Fruit fly (Drosophila melanogaster): ENCODE data around the gene ppk19.

Gene ppk19

DNA sequence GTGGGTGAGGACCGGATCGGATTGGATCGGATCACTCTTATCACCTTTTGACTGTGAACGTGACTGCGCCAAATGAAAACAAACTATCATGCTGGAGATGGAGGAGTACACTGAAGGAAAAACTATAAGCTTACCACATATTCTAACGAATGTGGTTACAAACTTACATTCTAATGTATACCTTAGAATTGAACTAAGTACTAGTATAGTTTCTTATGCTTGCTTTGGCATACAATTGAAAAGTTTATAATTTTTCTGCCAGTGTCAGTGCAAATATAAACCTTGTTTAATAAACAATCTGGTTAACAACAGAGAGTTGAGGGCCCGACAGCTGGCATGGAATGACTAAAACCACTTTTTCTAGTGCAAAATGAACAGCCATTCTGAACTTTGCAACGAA is 45.3 kb downstream of the ppk19 start (continued):
- TF ChIP-seq net (GFP tag; optimal IDR thresholded peaks at IDR 0.05), result no peak

DNA sequence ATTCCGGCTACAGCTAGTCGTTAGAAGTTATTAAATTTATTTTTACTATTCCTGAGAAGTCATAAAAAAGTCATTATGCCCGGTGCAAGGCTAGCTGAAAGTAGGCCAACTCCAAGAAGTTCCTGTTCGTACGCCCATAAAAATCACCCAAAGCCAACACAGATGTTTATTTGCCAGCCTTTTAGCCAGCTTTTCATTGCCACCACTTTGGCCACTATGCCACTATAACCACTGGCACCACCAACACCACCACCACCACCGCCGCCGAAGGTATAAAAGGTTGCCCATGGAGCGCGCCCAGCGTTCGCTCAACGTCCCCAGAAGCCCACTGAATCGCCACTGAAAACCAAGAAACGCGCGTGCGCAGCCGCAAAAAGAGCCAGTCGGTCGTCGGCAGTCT is 46.1 kb downstream of the ppk19 start, which contains the start of gene CG15506:
Gene CG15506 (plus strand): TSS at position 301 of the 400 bp plus-strand sequence.
- TF ChIP-seq CG11902 (GFP tag; optimal IDR thresholded peaks at IDR 0.05) (no peak), CG15336 (GFP tag; IDR thresholded peaks at IDR 0.05) (0 out of 2 replicates have a peak, but pooled peaks have one; percentile 7), CG8119 (GFP tag; IDR thresholded peaks at IDR 0.05) (0 out of 3 replicates have a peak, but pooled peaks have one; percentile 25), CG34406 (GFP tag; optimal IDR thresholded peaks at IDR 0.05) (no peak), fd59A (GFP tag; optimal IDR thresholded peaks at IDR 0.05) (no peak), ss (GFP tag; optimal IDR thresholded peaks at IDR 0.05) (peak in 1 of 2 experiments; percentile 33), lz (GFP tag; optimal IDR thresholded peaks at IDR 0.05) (no peak), Ets96B (tag; optimal IDR thresholded peaks at IDR 0.05) (no peak), Eip78C (GFP tag) (no peak), Hr4 (GFP tag; optimal IDR thresholded peaks at IDR 0.05) (no peak), CG16779 (tag; optimal IDR thresholded peaks at IDR 0.05) (no peak), CG8319 (GFP tag; optimal IDR thresholded peaks at IDR 0.05) (no peak), CG6163 (GFP tag; IDR thresholded peaks at IDR 0.05) (0 out of 3 replicates have a peak, but pooled peaks have one; percentile 11), eg (GFP tag; IDR thresholded peaks at IDR 0.05) (0 out of 3 replicates have a peak, but pooled peaks have one; percentile 36), topi (GFP tag; optimal IDR thresholded peaks at IDR 0.05) (no peak), CG11762 (GFP tag; optimal IDR thresholded peaks at IDR 0.05; ENCODE audit: insufficient read depth) (no peak), Sox15 (GFP tag; optimal IDR thresholded peaks at IDR 0.05) (no peak), CG32006 (GFP tag; optimal IDR thresholded peaks at IDR 0.05) (no peak)

DNA sequence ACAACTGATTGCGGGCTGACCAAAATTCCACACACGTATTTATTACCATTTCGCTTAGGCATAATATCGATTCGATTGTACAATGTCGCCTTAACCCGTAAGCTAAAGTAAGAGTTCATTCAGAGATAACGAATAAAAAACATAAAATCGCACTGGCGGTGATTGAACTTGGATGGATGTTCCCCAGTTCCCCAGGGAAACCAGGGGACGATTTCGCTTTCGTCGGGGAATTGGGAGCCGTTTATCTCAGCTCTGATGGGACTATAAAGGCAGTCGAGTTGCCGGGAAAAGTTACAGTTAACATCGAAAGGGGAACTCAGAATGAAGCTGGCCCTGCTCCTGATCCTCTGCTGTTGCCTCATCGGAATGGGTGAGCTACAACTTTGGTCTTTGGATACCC is 50.0 kb downstream of the ppk19 start, which contains the start of gene CG34296:
Gene CG34296 (plus strand): TSS at position 301 of the 400 bp plus-strand sequence.
- TF ChIP-seq Eip75B (GFP tag; optimal IDR thresholded peaks at IDR 0.05) (no peak), lz (GFP tag; optimal IDR thresholded peaks at IDR 0.05) (no peak), CG34406 (GFP tag; optimal IDR thresholded peaks at IDR 0.05) (no peak), Sox14 (GFP tag; optimal IDR thresholded peaks at IDR 0.05) (no peak), CG16779 (tag; optimal IDR thresholded peaks at IDR 0.05) (no peak), Sox102F (GFP tag; optimal IDR thresholded peaks at IDR 0.05) (no peak), Ets21C (GFP tag; optimal IDR thresholded peaks at IDR 0.05) (no peak), CG32006 (GFP tag; optimal IDR thresholded peaks at IDR 0.05) (no peak), dsx (GFP tag; optimal IDR thresholded peaks at IDR 0.05; ENCODE audit: poor library complexity, severe bottlenecking) (no peak), CG15336 (GFP tag; IDR thresholded peaks at IDR 0.05) (no peak), CG6163 (GFP tag; IDR thresholded peaks at IDR 0.05) (no peak), CG6854 (GFP tag; optimal IDR thresholded peaks at IDR 0.05) (no peak), cyc (GFP tag; optimal IDR thresholded peaks at IDR 0.05) (no peak), vri (GFP tag; optimal IDR thresholded peaks at IDR 0.05) (no peak), Hr4 (GFP tag; optimal IDR thresholded peaks at IDR 0.05) (no peak), Blimp-1 (GFP tag; optimal IDR thresholded peaks at IDR 0.05) (no peak)

DNA sequence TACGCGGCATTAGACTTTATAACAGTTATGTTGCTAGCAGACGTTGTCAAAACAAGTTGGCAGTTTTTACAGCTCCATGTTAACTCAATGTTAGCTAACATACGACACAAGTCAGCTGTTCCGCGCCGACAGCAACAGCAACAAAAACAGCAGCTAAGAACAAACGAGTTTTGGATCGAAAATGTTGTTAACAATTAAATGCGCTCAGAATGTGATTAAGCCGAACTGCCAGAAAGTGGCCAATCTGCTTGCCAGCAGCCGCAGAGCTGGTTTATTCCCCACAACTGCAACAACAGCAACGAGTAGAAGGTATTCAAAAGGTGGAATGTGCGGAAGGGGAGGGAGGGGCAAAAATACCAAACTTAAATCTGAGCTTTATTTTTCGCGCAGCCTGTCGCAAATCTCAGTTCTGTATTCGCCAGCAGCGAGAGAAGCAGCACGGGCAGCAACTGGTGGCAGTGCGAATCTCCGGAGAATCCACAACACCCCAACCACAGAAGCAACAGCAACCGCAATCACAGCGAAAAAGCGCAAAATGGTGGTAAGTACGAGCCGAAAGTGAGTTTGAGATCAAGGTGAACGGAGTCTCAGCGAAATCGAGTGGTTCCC is 50.9 kb downstream of the ppk19 start, which contains the start of gene Pcd:
Gene Pcd (plus strand): TSS at position 116 of the 609 bp plus-strand sequence.
- TF ChIP-seq ss (GFP tag; optimal IDR thresholded peaks at IDR 0.05), result peak in 1 of 2 experiments; percentile 25
- 0 out of 3 replicates have a peak, but pooled peaks have one; percentile 15 for TF ChIP-seq eg (GFP tag; IDR thresholded peaks at IDR 0.05)
- peak; percentile 2 for TF ChIP-seq Eip75B (GFP tag; optimal IDR thresholded peaks at IDR 0.05)
- peak; percentile 1 for TF ChIP-seq esn (GFP tag; optimal IDR thresholded peaks at IDR 0.05)
- TF ChIP-seq Lpt (GFP tag; optimal IDR thresholded peaks at IDR 0.05), result no peak
- peak; percentile 76 for TF ChIP-seq CG1621 (tag; optimal IDR thresholded peaks at IDR 0.05)
- peak; percentile 47 for TF ChIP-seq dsx (GFP tag; optimal IDR thresholded peaks at IDR 0.05; ENCODE audit: poor library complexity, severe bottlenecking)
- no peak for TF ChIP-seq CG9139 (GFP tag; optimal IDR thresholded peaks at IDR 0.05)
- no peak for TF ChIP-seq Hr38 (GFP tag; optimal IDR thresholded peaks at IDR 0.05)
- peak; percentile 45 for TF ChIP-seq Eip78C (GFP tag)
- no peak for TF ChIP-seq CG3032 (tag; optimal IDR thresholded peaks at IDR 0.05)
- TF ChIP-seq CG15336 (GFP tag; IDR thresholded peaks at IDR 0.05), result 0 out of 2 replicates have a peak, but pooled peaks have one; percentile 29
- TF ChIP-seq svp (GFP tag), result peak; percentile 87
- peak; percentile 67 for TF ChIP-seq CG6854 (GFP tag; optimal IDR thresholded peaks at IDR 0.05)
